Fruit fly (Drosophila melanogaster) whole organism, wandering third instar larva: ENCODE measurements around the gene Nep1.

Source experiments
- CG9705 ChIP-seq: fragments of 200-800 bp; sonication (Bioruptor generic); optimal IDR thresholded peaks from 2 replicates; lab custom pipeline; 2018; ENCODE audit warnings: missing biosample characterization, mild to moderate bottlenecking, missing genetic modification characterization
- Hr78 ChIP-seq: fragments of >200 bp; optimal IDR thresholded peaks from 2 replicates; lab custom pipeline; 2017; ENCODE audit warnings: missing biosample characterization, missing genetic modification characterization
- Jra ChIP-seq: sonication (Bioruptor generic); optimal IDR thresholded peaks from 2 replicates; lab custom pipeline; 2016; ENCODE audit warnings: missing biosample characterization, missing genetic modification characterization
- foxo ChIP-seq, 2 experiments: fragments of 200-800 bp; sonication (Bioruptor generic); optimal IDR thresholded peaks; 2 replicates in 1 of 2; 3 replicates in 1 of 2; lab custom pipeline; 2016 to 2017; ENCODE audit warnings: missing biosample characterization in 2 of 2, missing genetic modification characterization in 2 of 2
- pan ChIP-seq: fragments of >200 bp; optimal IDR thresholded peaks from 2 replicates; lab custom pipeline; 2017
- rgr ChIP-seq: fragments of 200-800 bp; sonication (Bioruptor generic); optimal IDR thresholded peaks from 3 replicates; lab custom pipeline; 2016; ENCODE audit warnings: missing biosample characterization, mild to moderate bottlenecking, missing genetic modification characterization

dm6 chrX:6050935-6051656 lies 39.9 kb upstream of the Nep1 start:
- TF ChIP-seq Jra (GFP tag; lab: Kevin White, UChicago) (no peak), pan (lab: Kevin White, UChicago) (no peak), Hr78 (GFP tag; lab: Kevin White, UChicago) (no peak), rgr (no peak), CG9705 (no peak), foxo (GFP tag; optimal IDR thresholded peaks at IDR 0.05; lab: Kevin White, UChicago) (no peak)
